Worm (Caenorhabditis elegans) whole organism, L4/young adult: ENCODE results near the gene H04D03.6.

Source experiments
- W03F9.2 ChIP-seq: fragments of 150-350 bp; optimal IDR thresholded peaks from 2 replicates; lab custom pipeline; 2014; ENCODE audit warnings: missing biosample characterization, missing genetic modification characterization
- him-1 ChIP-seq: sonication (generic microtip); optimal IDR thresholded peaks from 2 replicates; lab custom pipeline; 2016; ENCODE audit warnings: missing genotype, missing genetic modification reagents, missing genetic modification characterization, missing compliant biosample characterization

DNA sequence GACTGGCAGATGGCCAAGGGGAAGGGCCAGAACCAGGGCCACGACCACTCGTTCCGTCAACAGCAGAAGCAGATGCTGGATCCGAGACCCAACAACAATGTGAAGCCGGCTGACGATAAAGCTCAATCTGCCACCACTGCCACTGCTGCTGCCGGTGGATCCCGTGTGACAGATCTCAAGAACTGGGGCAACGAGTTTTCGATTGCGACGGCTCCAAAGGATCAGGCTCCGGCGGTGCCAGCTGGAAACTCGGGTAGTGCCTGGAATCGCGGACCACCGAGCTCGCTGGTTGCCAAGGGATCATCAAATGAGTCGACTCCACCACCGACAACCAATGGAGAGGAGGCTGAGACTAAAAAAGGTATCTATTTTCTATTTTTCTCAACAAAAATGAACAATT, 25.8 kb upstream of the H04D03.6 start:
- TF ChIP-seq W03F9.2 (tag; lab: Kevin White, UChicago) = no peak
- no peak for TF ChIP-seq him-1 (tag; lab: Kevin White, UChicago)
